Worm (Caenorhabditis elegans): Measurements from ENCODE around the gene srlf-11.
A peak's percentile ranks its signal among the peaks of the same experiment; 100 is the strongest.

DNA sequence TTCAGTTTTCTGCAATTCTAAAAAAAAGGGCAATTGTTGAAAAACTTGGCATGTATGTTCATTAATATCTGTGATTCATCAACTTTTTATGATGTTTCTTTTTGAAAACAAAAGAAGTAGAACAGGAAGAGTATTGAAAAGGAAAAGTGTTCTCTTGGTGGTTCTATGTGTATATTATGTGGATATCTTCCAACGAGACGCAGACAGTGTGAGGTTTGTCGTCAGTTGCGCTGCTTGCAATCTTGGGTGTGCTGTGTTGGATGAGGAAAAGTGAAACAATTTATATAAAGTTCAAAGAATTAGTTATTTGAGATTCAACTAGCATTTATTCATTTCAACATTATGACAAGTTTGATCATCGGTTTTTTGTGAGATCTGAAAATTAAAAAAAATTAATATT lies 33.4 kb downstream of the srlf-11 start:
- no peak for TF ChIP-seq ama-1 (optimal IDR thresholded peaks at IDR 0.05)
- TF ChIP-seq nhr-237 (tag; optimal IDR thresholded peaks at IDR 0.05): no peak
- TF ChIP-seq nhr-11 (tag; optimal IDR thresholded peaks at IDR 0.05): no peak
- no peak for TF ChIP-seq fkh-2 (tag; optimal IDR thresholded peaks at IDR 0.05)
- no peak for TF ChIP-seq skn-1 (tag; optimal IDR thresholded peaks at IDR 0.05)
- no peak for TF ChIP-seq aly-2 (tag; optimal IDR thresholded peaks at IDR 0.05)
- TF ChIP-seq pha-4 (tag; optimal IDR thresholded peaks at IDR 0.05): peak; percentile 53
- TF ChIP-seq nfya-1 (tag; optimal IDR thresholded peaks at IDR 0.05; ENCODE audit: insufficient read depth): peak; percentile 37
- no peak for TF ChIP-seq mdl-1 (tag; optimal IDR thresholded peaks at IDR 0.05)
